Worm (Caenorhabditis elegans): Measurements from ENCODE around the gene cal-3.

cal-3 gene

ce11 chrIV:3781539-3781938, 53.4 kb downstream of the cal-3 start:
- peak; percentile 75 for TF ChIP-seq unc-55 (GFP tag; optimal IDR thresholded peaks at IDR 0.05)
- no peak for TF ChIP-seq ceh-22 (tag; optimal IDR thresholded peaks at IDR 0.05)

Data from whole organism, late embryonic.